Worm (Caenorhabditis elegans) whole organism, young adult: ENCODE data around the gene F47C12.6.
A peak's percentile ranks its signal among the peaks of the same experiment; 100 is the strongest.

Source experiments
- B0261.1 ChIP-seq: sonication (generic microtip); optimal IDR thresholded peaks from 2 replicates; lab custom pipeline; 2016; ENCODE audit warnings: mild to moderate bottlenecking, missing genetic modification characterization, moderate library complexity, missing compliant biosample characterization
- C06A6.2 ChIP-seq: fragments of 200-800 bp; sonication (Bioruptor generic); conservative IDR thresholded peaks from 2 replicates; pipeline ENCODE4 v1.3.6; 2022; ENCODE audit warnings: missing genetic modification characterization, missing compliant biosample characterization
- C17E4.6 ChIP-seq: fragments of 200-800 bp; sonication (Bioruptor generic); IDR thresholded peaks from 2 replicates; pipeline ENCODE4 v1.3.6; 2022; ENCODE audit warnings: missing genetic modification reagents, missing genetic modification characterization, missing compliant biosample characterization
- F23B12.7 ChIP-seq: sonication (generic microtip); optimal IDR thresholded peaks from 2 replicates; lab custom pipeline; 2017; ENCODE audit warnings: missing genetic modification characterization, mild to moderate bottlenecking, missing compliant biosample characterization, antibody characterized with exemption, moderate library complexity; ENCODE audit not compliant: insufficient read depth
- F37B4.10 ChIP-seq: fragments of 200-800 bp; sonication (Bioruptor generic); IDR thresholded peaks from 2 replicates; pipeline ENCODE4 v1.3.6; 2022; ENCODE audit warnings: missing genetic modification characterization, missing compliant biosample characterization
- F39B2.1 ChIP-seq: fragments of 200-800 bp; sonication (Bioruptor generic); IDR thresholded peaks from 2 replicates; pipeline ENCODE4 v1.3.6; 2022; ENCODE audit warnings: missing genetic modification reagents, missing genetic modification characterization, missing compliant biosample characterization
- T26A5.8 ChIP-seq: sonication (generic microtip); optimal IDR thresholded peaks from 2 replicates; lab custom pipeline; 2016; ENCODE audit warnings: missing genetic modification characterization, missing compliant biosample characterization
- aptf-2 ChIP-seq: fragments of 200-800 bp; sonication (Bioruptor generic); conservative IDR thresholded peaks from 2 replicates; pipeline ENCODE4 v1.3.6; 2022; ENCODE audit warnings: missing genetic modification reagents, missing genetic modification characterization, missing compliant biosample characterization
- ccch-3 ChIP-seq: fragments of 200-800 bp; sonication (Bioruptor generic); optimal IDR thresholded peaks from 2 replicates; lab custom pipeline; 2018; ENCODE audit warnings: mild to moderate bottlenecking, missing genetic modification characterization, missing compliant biosample characterization
- cebp-1 ChIP-seq, 2 experiments: fragments of 200-800 bp in 1 of 2; sonication (Bioruptor generic) in 1 of 2; sonication (generic microtip) in 1 of 2; IDR thresholded peaks in 1 of 2; optimal IDR thresholded peaks in 1 of 2; 2 replicates each; pipeline versions ENCODE4 v1.3.6 to Lab custom; 2017 to 2022; ENCODE audit warnings: missing compliant biosample characterization in 2 of 2, missing genetic modification characterization in 2 of 2, mild to moderate bottlenecking in 1 of 2, missing genetic modification reagents in 1 of 2, moderate library complexity in 1 of 2
- ceh-100 ChIP-seq: fragments of 200-800 bp; sonication (Bioruptor generic); IDR thresholded peaks from 2 replicates; pipeline ENCODE4 v1.3.6; 2022; ENCODE audit warnings: missing genetic modification reagents, missing genetic modification characterization, missing compliant biosample characterization
- ceh-91 ChIP-seq: fragments of 200-800 bp; sonication (Bioruptor generic); IDR thresholded peaks from 2 replicates; pipeline ENCODE4 v1.3.6; 2022; ENCODE audit warnings: missing genetic modification reagents, missing genetic modification characterization, missing compliant biosample characterization
- dox-1 ChIP-seq: fragments of 200-800 bp; sonication (Bioruptor generic); IDR thresholded peaks from 2 replicates; pipeline ENCODE4 v1.3.6; 2022; ENCODE audit warnings: missing genetic modification reagents, missing genetic modification characterization, missing compliant biosample characterization
- dpl-1 ChIP-seq: fragments of 150-350 bp; optimal IDR thresholded peaks from 2 replicates; lab custom pipeline; 2014; ENCODE audit warnings: missing biosample characterization, missing genetic modification reagents, missing genetic modification characterization
- hlh-12 ChIP-seq: sonication (generic microtip); optimal IDR thresholded peaks from 2 replicates; lab custom pipeline; 2016; ENCODE audit warnings: missing genetic modification characterization, missing compliant biosample characterization
- hmg-20 ChIP-seq: fragments of 200-800 bp; sonication (Bioruptor generic); IDR thresholded peaks from 2 replicates; pipeline ENCODE4 v1.3.6; 2022; ENCODE audit warnings: missing genetic modification reagents, missing genetic modification characterization, missing compliant biosample characterization
- lin-26 ChIP-seq: fragments of 200-800 bp; sonication (Bioruptor generic); IDR thresholded peaks from 2 replicates; pipeline ENCODE4 v1.3.6; 2022; ENCODE audit warnings: missing genetic modification reagents, missing genetic modification characterization, missing compliant biosample characterization
- lin-40 ChIP-seq: sonication (generic microtip); optimal IDR thresholded peaks from 2 replicates; lab custom pipeline; 2016; ENCODE audit warnings: missing genetic modification characterization, mild to moderate bottlenecking, missing compliant biosample characterization, missing genotype, missing genetic modification reagents
- lin-54 ChIP-seq: fragments of 200-800 bp; sonication (Bioruptor generic); optimal IDR thresholded peaks from 2 replicates; lab custom pipeline; 2018; ENCODE audit warnings: mild to moderate bottlenecking, missing genetic modification characterization, missing compliant biosample characterization
- lsy-27 ChIP-seq: sonication (generic microtip); optimal IDR thresholded peaks from 2 replicates; lab custom pipeline; 2017; ENCODE audit warnings: missing genetic modification characterization, mild to moderate bottlenecking, missing compliant biosample characterization, antibody characterized with exemption, missing genotype, borderline replicate concordance; ENCODE audit not compliant: insufficient read depth
- madf-10 ChIP-seq: sonication (generic microtip); optimal IDR thresholded peaks from 2 replicates; lab custom pipeline; 2016; ENCODE audit warnings: mild to moderate bottlenecking, missing genetic modification characterization, missing compliant biosample characterization
- madf-6 ChIP-seq: fragments of 200-800 bp; sonication (Bioruptor generic); IDR thresholded peaks from 2 replicates; pipeline ENCODE4 v1.3.6; 2022; ENCODE audit warnings: missing genetic modification reagents, missing genetic modification characterization, missing compliant biosample characterization
- mel-28 ChIP-seq: sonication (generic microtip); optimal IDR thresholded peaks from 2 replicates; lab custom pipeline; 2016; ENCODE audit warnings: borderline replicate concordance, mild to moderate bottlenecking, missing genetic modification characterization, missing compliant biosample characterization
- mxl-1 ChIP-seq: sonication (generic microtip); optimal IDR thresholded peaks from 2 replicates; lab custom pipeline; 2016; ENCODE audit warnings: missing genetic modification characterization, missing compliant biosample characterization
- nfya-2 ChIP-seq: fragments of 200-800 bp; sonication (Bioruptor generic); IDR thresholded peaks from 2 replicates; pipeline ENCODE4 v1.3.6; 2022; ENCODE audit warnings: missing genetic modification reagents, missing genetic modification characterization, missing compliant biosample characterization
- nhr-120 ChIP-seq: fragments of 200-800 bp; sonication (Bioruptor generic); IDR thresholded peaks from 2 replicates; pipeline ENCODE4 v1.3.6; 2022; ENCODE audit warnings: missing genetic modification characterization, missing compliant biosample characterization
- nhr-179 ChIP-seq: sonication (generic microtip); optimal IDR thresholded peaks from 2 replicates; lab custom pipeline; 2016; ENCODE audit warnings: mild to moderate bottlenecking, missing genetic modification characterization, missing compliant biosample characterization
- nhr-80 ChIP-seq: sonication (generic microtip); optimal IDR thresholded peaks from 2 replicates; lab custom pipeline; 2016; ENCODE audit warnings: missing genetic modification characterization, missing compliant biosample characterization
- rec-8 ChIP-seq, 2 experiments: sonication (generic microtip); optimal IDR thresholded peaks; 2 replicates each; lab custom pipeline; 2016; ENCODE audit warnings: mild to moderate bottlenecking in 2 of 2, missing genetic modification characterization in 2 of 2, missing genetic modification reagents in 2 of 2, missing genotype in 2 of 2, missing biosample characterization in 1 of 2, missing compliant biosample characterization in 1 of 2, moderate library complexity in 1 of 2
- rpc-1 ChIP-seq, 2 experiments: fragments of 150-350 bp in 1 of 2; sonication (generic microtip) in 1 of 2; optimal IDR thresholded peaks; 2 replicates each; lab custom pipeline; 2014 to 2018; ENCODE audit warnings: missing biosample characterization in 1 of 2, missing genetic modification characterization in 1 of 2, missing genetic modification reagents in 1 of 2, missing genotype in 1 of 2
- snpc-1.3 ChIP-seq: sonication (generic microtip); optimal IDR thresholded peaks from 2 replicates; lab custom pipeline; 2017; ENCODE audit warnings: missing genetic modification characterization, mild to moderate bottlenecking, missing compliant biosample characterization, antibody characterized with exemption, moderate library complexity, missing genotype, missing genetic modification reagents; ENCODE audit not compliant: insufficient read depth
- tbp1 ChIP-seq: fragments of 200-800 bp; sonication (Bioruptor generic); optimal IDR thresholded peaks from 2 replicates; lab custom pipeline; 2018; ENCODE audit warnings: mild to moderate bottlenecking, missing genetic modification characterization, missing compliant biosample characterization
- tlf-1 ChIP-seq: fragments of 200-800 bp; sonication (Bioruptor generic); optimal IDR thresholded peaks from 2 replicates; lab custom pipeline; 2018; ENCODE audit warnings: mild to moderate bottlenecking, missing genetic modification characterization, missing compliant biosample characterization
- ztf-18 ChIP-seq: sonication (generic microtip); optimal IDR thresholded peaks from 2 replicates; lab custom pipeline; 2016; ENCODE audit warnings: missing genotype, mild to moderate bottlenecking, missing genetic modification characterization, missing compliant biosample characterization
- ztf-22 ChIP-seq: fragments of 200-800 bp; sonication (Bioruptor generic); optimal IDR thresholded peaks from 2 replicates; lab custom pipeline; 2018; ENCODE audit warnings: mild to moderate bottlenecking, missing genetic modification characterization, moderate library complexity, missing compliant biosample characterization
- ztf-25 ChIP-seq: fragments of 200-800 bp; sonication (Bioruptor generic); IDR thresholded peaks from 2 replicates; pipeline ENCODE4 v1.3.6; 2022; ENCODE audit warnings: missing genetic modification reagents, missing genetic modification characterization, missing compliant biosample characterization

The F47C12.6 gene

DNA sequence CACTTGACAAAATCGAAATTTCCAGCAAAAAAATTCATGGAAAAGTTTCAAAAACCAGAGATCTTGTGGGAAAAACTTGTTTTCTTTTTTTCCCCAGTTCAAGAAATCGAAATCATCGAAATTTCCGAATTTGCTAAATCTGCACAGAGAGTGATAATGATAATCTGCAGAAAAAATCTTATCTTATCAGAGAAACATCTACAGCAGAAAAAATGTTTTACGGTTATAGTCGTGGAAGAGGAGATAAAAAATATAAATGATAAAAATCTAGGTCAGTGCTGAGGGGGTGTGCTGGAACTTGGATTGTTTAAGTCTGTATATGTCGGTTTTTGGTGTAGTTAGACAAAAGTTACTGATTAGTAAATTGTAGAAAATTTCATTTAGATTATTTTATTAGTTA, 39.2 kb upstream of the F47C12.6 start:
- TF ChIP-seq hmg-20 (GFP tag; lab: Robert Waterston, UW) (no peak), nhr-120 (GFP tag; lab: Robert Waterston, UW) (no peak), lin-40 (tag; lab: Kevin White, UChicago) (no peak), dpl-1 (GFP tag; lab: Kevin White, UChicago) (no peak), C17E4.6 (GFP tag; lab: Robert Waterston, UW) (no peak)

DNA sequence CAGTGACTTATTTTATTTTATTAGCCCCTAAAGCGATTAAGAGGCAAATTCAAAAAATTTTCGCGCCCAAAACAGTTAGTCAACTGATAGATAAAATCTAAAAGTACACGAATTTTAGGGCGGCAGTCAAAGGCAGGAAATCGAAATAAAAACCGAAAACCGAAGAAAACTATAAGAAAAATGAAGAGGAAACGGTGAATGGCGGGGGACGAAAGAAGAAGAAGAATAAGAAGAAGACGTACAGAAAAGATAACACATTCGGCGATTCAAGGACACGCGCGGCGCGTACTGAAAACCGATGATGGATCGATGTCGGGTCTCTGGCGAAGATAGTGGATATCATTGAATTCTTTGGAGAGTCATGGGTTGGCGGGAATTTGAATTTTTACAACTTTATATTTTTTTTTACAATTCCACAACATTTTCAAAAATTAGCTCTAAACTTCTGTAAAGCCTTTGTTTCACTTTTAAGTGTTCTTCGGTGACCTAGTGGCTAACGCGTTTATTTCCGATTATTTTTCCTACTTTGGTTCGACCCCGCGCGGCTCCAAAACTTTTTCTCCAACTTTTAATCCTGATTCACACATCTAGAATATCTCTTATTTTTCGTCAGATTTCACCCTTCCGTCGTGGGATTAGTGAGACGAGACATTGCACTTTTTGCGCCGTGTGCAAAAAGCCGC, 37.9 kb upstream of the F47C12.6 start:
- TF ChIP-seq mxl-1 (no peak), F23B12.7 (no peak), ccch-3 (GFP tag; lab: Kevin White, UChicago) (no peak), rpc-1 (optimal IDR thresholded peaks at IDR 0.05; lab: Kevin White, UChicago) (peak; percentile 29), rpc-1 (tag; optimal IDR thresholded peaks at IDR 0.05; lab: Kevin White, UChicago) (peak; percentile 71), ceh-91 (GFP tag; lab: Robert Waterston, UW) (no peak), lsy-27 (no peak), ztf-18 (no peak), nfya-2 (GFP tag; lab: Robert Waterston, UW) (no peak), C06A6.2 (GFP tag; lab: Robert Waterston, UW) (no peak), T26A5.8 (tag; lab: Kevin White, UChicago) (no peak), F37B4.10 (no peak), madf-6 (no peak), ztf-25 (no peak), lin-54 (peak; percentile 31), lin-26 (no peak), B0261.1 (tag; lab: Kevin White, UChicago) (peak; percentile 47), snpc-1.3 (tag; lab: Kevin White, UChicago) (no peak), F39B2.1 (no peak), tbp1 (peak; percentile 81), cebp-1 (GFP tag; IDR thresholded peaks at IDR 0.05; lab: Robert Waterston, UW) (no peak), cebp-1 (tag; optimal IDR thresholded peaks at IDR 0.05; lab: Kevin White, UChicago) (no peak), madf-10 (tag; lab: Kevin White, UChicago) (no peak), tlf-1 (GFP tag; lab: Kevin White, UChicago) (no peak), nhr-179 (no peak), mel-28 (no peak), hlh-12 (no peak), ceh-100 (GFP tag; lab: Robert Waterston, UW) (no peak)

DNA sequence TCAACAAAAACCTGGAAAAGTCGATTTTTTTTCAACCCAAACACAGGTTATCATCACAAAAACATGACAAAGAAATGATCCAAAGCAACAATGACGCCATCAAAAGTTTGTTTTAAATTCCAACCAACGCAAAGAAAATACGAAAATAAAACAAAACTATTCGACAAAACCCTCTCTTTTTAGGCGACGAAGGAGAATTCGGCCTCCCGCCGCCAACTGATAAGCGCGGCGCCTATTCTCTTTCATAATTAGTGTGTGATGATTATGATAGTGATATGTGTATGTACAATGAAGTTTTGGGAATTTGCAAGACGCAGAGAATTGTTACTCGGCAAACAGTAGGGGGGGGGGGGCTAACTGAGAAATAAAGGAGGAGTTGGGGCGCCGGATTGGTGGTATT, 36.1 kb upstream of the F47C12.6 start:
- TF ChIP-seq cebp-1 (GFP tag; IDR thresholded peaks at IDR 0.05; lab: Robert Waterston, UW) (0 out of 2 replicates have a peak, but pooled peaks have one; percentile 11), cebp-1 (tag; optimal IDR thresholded peaks at IDR 0.05; lab: Kevin White, UChicago) (peak; percentile 35), aptf-2 (GFP tag; lab: Robert Waterston, UW) (no peak), ztf-22 (peak; percentile 3), dox-1 (peak; percentile 57), nhr-80 (tag; lab: Kevin White, UChicago) (peak; percentile 60), rec-8 (tag; optimal IDR thresholded peaks at IDR 0.05; lab: Kevin White, UChicago) (no peak)
